Fruit fly (Drosophila melanogaster) whole organism, embryonic: ENCODE data around the gene CG7550.

ENCODE experiments used
- Abd-B ChIP-seq: fragments of 200-800 bp; sonication (Bioruptor generic); optimal IDR thresholded peaks from 2 replicates; lab custom pipeline; 2018; ENCODE audit warnings: missing biosample characterization, mild to moderate bottlenecking, missing genetic modification characterization, moderate library complexity
- Aef1 ChIP-seq: fragments of 200-800 bp; sonication (Bioruptor generic); IDR thresholded peaks from 3 replicates; pipeline ENCODE4 v1.3.6; 2022; ENCODE audit warnings: missing biosample characterization, missing genetic modification characterization
- Atf-2 ChIP-seq: fragments of 200-800 bp; sonication (Bioruptor generic); optimal IDR thresholded peaks from 2 replicates; lab custom pipeline; 2016; ENCODE audit warnings: missing biosample characterization, missing genetic modification characterization
- CG1024 ChIP-seq: fragments of 200-800 bp; sonication (Bioruptor generic); IDR thresholded peaks from 2 replicates; pipeline ENCODE4 v1.3.6; 2022; ENCODE audit warnings: missing biosample characterization, missing genetic modification characterization
- CG11247 ChIP-seq: fragments of 200-800 bp; sonication (Bioruptor generic); IDR thresholded peaks from 2 replicates; pipeline ENCODE4 v1.3.6; 2022; ENCODE audit warnings: missing biosample characterization, missing genetic modification characterization
- CG11560 ChIP-seq: fragments of 200-800 bp; sonication (Bioruptor generic); IDR thresholded peaks from 3 replicates; pipeline ENCODE4 v1.3.6; 2022; ENCODE audit warnings: missing biosample characterization, missing genetic modification characterization
- CG11695 ChIP-seq: fragments of 200-800 bp; sonication (Bioruptor generic); IDR thresholded peaks from 3 replicates; pipeline ENCODE4 v1.3.6; 2022; ENCODE audit warnings: missing biosample characterization, missing genetic modification characterization
- CG12155 ChIP-seq: fragments of 200-800 bp; sonication (Bioruptor generic); optimal IDR thresholded peaks from 3 replicates; lab custom pipeline; 2016; ENCODE audit warnings: missing biosample characterization, missing genetic modification characterization
- CG12236 ChIP-seq: fragments of 200-800 bp; sonication (Bioruptor generic); optimal IDR thresholded peaks from 2 replicates; lab custom pipeline; 2016; ENCODE audit warnings: missing biosample characterization, missing genetic modification characterization
- CG12391 ChIP-seq: fragments of 200-800 bp; sonication (Bioruptor generic); optimal IDR thresholded peaks from 3 replicates; lab custom pipeline; 2018; ENCODE audit warnings: missing biosample characterization, mild to moderate bottlenecking, missing genetic modification characterization, moderate library complexity
- CG12744 ChIP-seq: fragments of 200-800 bp; sonication (Bioruptor generic); optimal IDR thresholded peaks from 2 replicates; lab custom pipeline; 2016; ENCODE audit warnings: missing biosample characterization, missing genetic modification characterization
- CG1603 ChIP-seq: fragments of 200-800 bp; sonication (Bioruptor generic); optimal IDR thresholded peaks from 2 replicates; lab custom pipeline; 2019; ENCODE audit warnings: missing biosample characterization, mild to moderate bottlenecking, missing genetic modification characterization, moderate library complexity
- CG16813 ChIP-seq: fragments of 200-800 bp; sonication (Bioruptor generic); IDR thresholded peaks from 3 replicates; pipeline ENCODE4 v1.3.6; 2022; ENCODE audit warnings: missing biosample characterization, missing genetic modification characterization; ENCODE audit not compliant: partially characterized antibody
- CG17385 ChIP-seq: fragments of 200-800 bp; sonication (Bioruptor generic); optimal IDR thresholded peaks from 3 replicates; lab custom pipeline; 2018; ENCODE audit warnings: missing biosample characterization, mild to moderate bottlenecking, missing genetic modification characterization
- CG17829 ChIP-seq: fragments of 200-800 bp; optimal IDR thresholded peaks from 2 replicates; lab custom pipeline; 2019; ENCODE audit warnings: missing biosample characterization, mild to moderate bottlenecking, missing genetic modification characterization, moderate library complexity
- CG1792 ChIP-seq: fragments of 200-800 bp; sonication (Bioruptor generic); optimal IDR thresholded peaks from 2 replicates; lab custom pipeline; 2016; ENCODE audit warnings: missing biosample characterization, missing genetic modification characterization
- CG2120 ChIP-seq: fragments of 200-800 bp; sonication (Bioruptor generic); optimal IDR thresholded peaks from 3 replicates; lab custom pipeline; 2016; ENCODE audit warnings: missing biosample characterization, missing genetic modification characterization
- CG2129 ChIP-seq: fragments of 200-800 bp; sonication (Bioruptor generic); IDR thresholded peaks from 2 replicates; pipeline ENCODE4 v1.3.6; 2022; ENCODE audit warnings: missing biosample characterization, missing genetic modification characterization; ENCODE audit not compliant: partially characterized antibody
- CG2199 ChIP-seq: fragments of 200-800 bp; sonication (Bioruptor generic); IDR thresholded peaks from 3 replicates; pipeline ENCODE4 v1.3.6; 2022; ENCODE audit warnings: missing biosample characterization, missing genetic modification characterization
- CG2678 ChIP-seq: fragments of 200-800 bp; sonication (Bioruptor generic); optimal IDR thresholded peaks from 3 replicates; lab custom pipeline; 2019; ENCODE audit warnings: missing biosample characterization, mild to moderate bottlenecking, missing genetic modification characterization, moderate library complexity
- CG33557 ChIP-seq: fragments of 200-800 bp; sonication (Bioruptor generic); optimal IDR thresholded peaks from 2 replicates; lab custom pipeline; 2019; ENCODE audit warnings: missing biosample characterization, mild to moderate bottlenecking, missing genetic modification characterization, moderate library complexity
- CG3838 ChIP-seq: fragments of 200-800 bp; sonication (Bioruptor generic); optimal IDR thresholded peaks from 3 replicates; lab custom pipeline; 2016; ENCODE audit warnings: missing biosample characterization, missing genetic modification characterization
- CG7271 ChIP-seq: fragments of 200-800 bp; sonication (Bioruptor generic); optimal IDR thresholded peaks from 2 replicates; lab custom pipeline; 2018; ENCODE audit warnings: missing biosample characterization, mild to moderate bottlenecking, missing genetic modification characterization, moderate library complexity
- CG7745 ChIP-seq: fragments of 200-800 bp; sonication (Bioruptor generic); optimal IDR thresholded peaks from 2 replicates; lab custom pipeline; 2018; ENCODE audit warnings: missing biosample characterization, mild to moderate bottlenecking, missing genetic modification characterization, moderate library complexity
- CG9609 ChIP-seq: fragments of 200-800 bp; sonication (Bioruptor generic); optimal IDR thresholded peaks from 3 replicates; lab custom pipeline; 2016; ENCODE audit warnings: missing biosample characterization, missing genetic modification characterization
- CG9876 ChIP-seq: fragments of 200-800 bp; sonication (Bioruptor generic); optimal IDR thresholded peaks from 2 replicates; lab custom pipeline; 2016; ENCODE audit warnings: missing biosample characterization, missing genetic modification characterization
- CTCF ChIP-seq: fragments of 200-800 bp; sonication (Bioruptor generic); optimal IDR thresholded peaks from 2 replicates; lab custom pipeline; 2017; ENCODE audit warnings: missing biosample characterization, mild to moderate bottlenecking, missing genetic modification characterization, moderate library complexity
- Chrac-16 ChIP-seq: fragments of 200-800 bp; sonication (Bioruptor generic); optimal IDR thresholded peaks from 3 replicates; lab custom pipeline; 2016; ENCODE audit warnings: missing biosample characterization, missing genetic modification characterization
- Deaf1 ChIP-seq: fragments of 200-800 bp; optimal IDR thresholded peaks from 3 replicates; lab custom pipeline; 2019; ENCODE audit warnings: missing biosample characterization, mild to moderate bottlenecking, missing genetic modification characterization, moderate library complexity
- Fer1 ChIP-seq: fragments of 200-800 bp; sonication (Bioruptor generic); optimal IDR thresholded peaks from 2 replicates; lab custom pipeline; 2017; ENCODE audit warnings: missing biosample characterization, mild to moderate bottlenecking, missing genetic modification characterization
- HLH54F ChIP-seq: fragments of 200-800 bp; sonication (Bioruptor generic); optimal IDR thresholded peaks from 3 replicates; lab custom pipeline; 2016; ENCODE audit warnings: missing biosample characterization, missing genetic modification characterization
- HmgD ChIP-seq: fragments of 200-800 bp; sonication (Bioruptor generic); optimal IDR thresholded peaks from 3 replicates; lab custom pipeline; 2016; ENCODE audit warnings: missing biosample characterization, missing genetic modification characterization
- Lim3 ChIP-seq: fragments of 200-800 bp; sonication (Bioruptor generic); IDR thresholded peaks from 2 replicates; pipeline ENCODE4 v1.3.6; 2022; ENCODE audit warnings: missing biosample characterization, missing genetic modification characterization
- NK7.1 ChIP-seq: fragments of 200-800 bp; sonication (Bioruptor generic); optimal IDR thresholded peaks from 3 replicates; lab custom pipeline; 2016; ENCODE audit warnings: missing biosample characterization, missing genetic modification characterization
- Neu2 ChIP-seq: fragments of 200-800 bp; sonication (Bioruptor generic); optimal IDR thresholded peaks from 3 replicates; lab custom pipeline; 2016; ENCODE audit warnings: missing biosample characterization, missing genetic modification characterization, borderline replicate concordance
- Pdp1 ChIP-seq, 2 experiments: fragments of 200-800 bp; sonication (Bioruptor generic); optimal IDR thresholded peaks; 3 replicates each; lab custom pipeline; 2016; ENCODE audit warnings: missing biosample characterization in 2 of 2, missing genetic modification characterization in 2 of 2, mild to moderate bottlenecking in 1 of 2, moderate library complexity in 1 of 2
- Rfx ChIP-seq: fragments of 200-800 bp; sonication (Bioruptor generic); IDR thresholded peaks from 2 replicates; pipeline ENCODE4 v1.3.6; 2022; ENCODE audit warnings: missing biosample characterization, missing genetic modification characterization
- YL-1 ChIP-seq: fragments of 200-800 bp; sonication (Bioruptor generic); optimal IDR thresholded peaks from 3 replicates; lab custom pipeline; 2017; ENCODE audit warnings: missing biosample characterization, mild to moderate bottlenecking, missing genetic modification characterization
- al ChIP-seq: fragments of 200-800 bp; sonication (Bioruptor generic); IDR thresholded peaks from 2 replicates; pipeline ENCODE4 v1.3.6; 2022; ENCODE audit warnings: missing biosample characterization, missing genetic modification characterization
- ap ChIP-seq: fragments of 200-800 bp; sonication (Bioruptor generic); IDR thresholded peaks from 2 replicates; pipeline ENCODE4 v1.3.6; 2022; ENCODE audit warnings: missing biosample characterization, missing genetic modification characterization
- ara ChIP-seq: fragments of 200-800 bp; sonication (Bioruptor generic); IDR thresholded peaks from 2 replicates; pipeline ENCODE4 v1.3.6; 2022; ENCODE audit warnings: missing biosample characterization, missing genetic modification characterization
- crol ChIP-seq: fragments of 200-800 bp; sonication (Bioruptor generic); IDR thresholded peaks from 2 replicates; pipeline ENCODE4 v1.3.6; 2022; ENCODE audit warnings: missing biosample characterization, missing genetic modification characterization
- eyg ChIP-seq: fragments of 200-800 bp; sonication (Bioruptor generic); optimal IDR thresholded peaks from 3 replicates; lab custom pipeline; 2016; ENCODE audit warnings: missing biosample characterization, missing genetic modification characterization
- jigr1 ChIP-seq: fragments of 200-800 bp; sonication (Bioruptor generic); IDR thresholded peaks from 3 replicates; pipeline ENCODE4 v1.3.6; 2022; ENCODE audit warnings: missing biosample characterization, missing genetic modification characterization
- kay ChIP-seq: fragments of 200-800 bp; sonication (Bioruptor generic); optimal IDR thresholded peaks from 2 replicates; lab custom pipeline; 2016; ENCODE audit warnings: missing biosample characterization, missing genetic modification characterization
- lbe ChIP-seq: fragments of 200-800 bp; sonication (Bioruptor generic); optimal IDR thresholded peaks from 2 replicates; lab custom pipeline; 2016; ENCODE audit warnings: missing biosample characterization, mild to moderate bottlenecking, missing genetic modification characterization
- psq ChIP-seq: fragments of 200-800 bp; sonication (Bioruptor generic); optimal IDR thresholded peaks from 2 replicates; lab custom pipeline; 2017; ENCODE audit warnings: missing biosample characterization, missing genetic modification characterization
- slp2 ChIP-seq: fragments of 200-800 bp; sonication (Bioruptor generic); optimal IDR thresholded peaks from 2 replicates; lab custom pipeline; 2016; ENCODE audit warnings: missing biosample characterization, missing genetic modification characterization
- stc ChIP-seq: fragments of 200-800 bp; sonication (Bioruptor generic); IDR thresholded peaks from 2 replicates; pipeline ENCODE4 v1.3.6; 2022; ENCODE audit warnings: missing biosample characterization, missing genetic modification characterization
- tgo ChIP-seq: fragments of 200-800 bp; sonication (Bioruptor generic); IDR thresholded peaks from 3 replicates; pipeline ENCODE4 v1.3.6; 2022; ENCODE audit warnings: missing biosample characterization, missing genetic modification characterization
- twi ChIP-seq: fragments of 200-800 bp; optimal IDR thresholded peaks from 2 replicates; lab custom pipeline; 2019; ENCODE audit warnings: missing biosample characterization, mild to moderate bottlenecking, missing genetic modification characterization, moderate library complexity
- wdn ChIP-seq: fragments of 200-800 bp; sonication (Bioruptor generic); IDR thresholded peaks from 2 replicates; pipeline ENCODE4 v1.3.6; 2022; ENCODE audit warnings: missing biosample characterization, missing genetic modification characterization
- zfh2 ChIP-seq: fragments of 200-800 bp; sonication (Bioruptor generic); optimal IDR thresholded peaks from 2 replicates; lab custom pipeline; 2016; ENCODE audit warnings: missing biosample characterization, missing genetic modification characterization

The CG7550 gene

DNA sequence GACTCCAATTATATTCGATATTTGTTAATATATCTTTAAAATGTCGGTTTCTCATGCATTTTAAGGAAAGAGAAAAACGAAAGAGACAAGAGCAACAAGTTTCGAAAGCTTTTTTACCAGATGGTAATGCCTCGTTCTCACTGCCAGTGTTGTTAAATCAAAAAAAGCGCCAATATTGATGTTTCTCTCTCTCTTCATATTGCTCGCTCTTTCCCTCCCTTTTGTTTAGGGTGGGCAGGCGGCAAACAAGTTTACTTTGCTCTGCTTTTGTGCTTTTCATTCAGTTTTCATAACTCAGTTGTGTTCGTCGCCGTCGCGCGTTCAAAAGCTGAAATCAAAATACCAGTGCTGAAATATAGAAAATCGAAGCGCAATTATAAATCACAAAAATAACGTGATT lies 42.5 kb downstream of the CG7550 start (continued):
- TF ChIP-seq CG11560 (tag; lab: Robert Waterston, UW) (no peak), eyg (GFP tag; lab: Kevin White, UChicago) (no peak), CG12236 (GFP tag; lab: Kevin White, UChicago) (no peak), stc (GFP tag; lab: Robert Waterston, UW) (peak; percentile 47; the same call in 1 of the 2 replicates), CG1792 (GFP tag; lab: Kevin White, UChicago) (peak; percentile 1), CG7271 (no peak), CG1603 (peak; percentile 40), CG16813 (GFP tag; lab: Robert Waterston, UW) (no peak), Neu2 (GFP tag; lab: Kevin White, UChicago) (no peak), CG3838 (GFP tag; lab: Kevin White, UChicago) (no peak), CG2199 (GFP tag; lab: Robert Waterston, UW) (peak; percentile 86), Chrac-16 (no peak), CG2678 (tag; lab: Kevin White, UChicago) (peak; percentile 42), CG2129 (GFP tag; lab: Robert Waterston, UW) (no peak), Abd-B (GFP tag; lab: Kevin White, UChicago) (no peak), ap (GFP tag; lab: Robert Waterston, UW) (no peak), CG12391 (tag; lab: Kevin White, UChicago) (peak; percentile 18), CG11247 (GFP tag; lab: Robert Waterston, UW) (no peak), twi (tag; lab: Kevin White, UChicago) (no peak), CG9609 (GFP tag; lab: Kevin White, UChicago) (no peak), CG12744 (peak; percentile 18), CG11695 (GFP tag; lab: Robert Waterston, UW) (peak; percentile 50; the same call in 1 of the 3 replicates), Rfx (GFP tag; lab: Robert Waterston, UW) (peak; percentile 72; the same call in 1 of the 2 replicates), Fer1 (peak; percentile 81), CG12155 (no peak), CG9876 (GFP tag; lab: Kevin White, UChicago) (no peak), CG1024 (GFP tag; lab: Robert Waterston, UW) (no peak), wdn (GFP tag; lab: Robert Waterston, UW) (no peak), CG17829 (tag; lab: Kevin White, UChicago) (no peak), HmgD (GFP tag; lab: Kevin White, UChicago) (no peak), kay (GFP tag; lab: Kevin White, UChicago) (no peak), CG7745 (tag; lab: Kevin White, UChicago) (no peak), zfh2 (GFP tag; lab: Kevin White, UChicago) (no peak), tgo (no peak), crol (no peak), CG33557 (GFP tag; lab: Kevin White, UChicago) (no peak), HLH54F (GFP tag; lab: Kevin White, UChicago) (no peak), slp2 (GFP tag; lab: Kevin White, UChicago) (no peak), Deaf1 (tag; lab: Kevin White, UChicago) (peak; percentile 52), lbe (peak; percentile 92), Lim3 (GFP tag; lab: Robert Waterston, UW) (no peak), ara (GFP tag; lab: Robert Waterston, UW) (no peak), CG17385 (GFP tag; lab: Kevin White, UChicago) (peak; percentile 64), jigr1 (GFP tag; lab: Robert Waterston, UW) (no peak), Aef1 (GFP tag; lab: Robert Waterston, UW) (no peak), NK7.1 (GFP tag; lab: Kevin White, UChicago) (no peak), psq (no peak), CG2120 (GFP tag; lab: Kevin White, UChicago) (peak; percentile 56), YL-1 (GFP tag; lab: Kevin White, UChicago) (peak; percentile 51), CTCF (peak; percentile 35), Pdp1 (GFP tag; optimal IDR thresholded peaks at IDR 0.05; lab: Kevin White, UChicago) (peak in 1 of 2 experiments; percentile 61), Atf-2 (GFP tag; lab: Kevin White, UChicago) (no peak), al (GFP tag; lab: Robert Waterston, UW) (no peak)
